Fruit fly (Drosophila melanogaster) whole organism, embryonic: ENCODE results near the gene Mvd.

Experiments used
- Bgb ChIP-seq: fragments of 200-800 bp; sonication (Bioruptor generic); IDR thresholded peaks from 2 replicates; pipeline ENCODE4 v1.3.6; 2022; ENCODE audit warnings: missing biosample characterization, missing genetic modification characterization; ENCODE audit not compliant: partially characterized antibody
- Eip74EF ChIP-seq, 2 experiments: fragments of 200-800 bp in 1 of 2; fragments of >200 bp in 1 of 2; sonication (Bioruptor generic) in 1 of 2; optimal IDR thresholded peaks; 2 replicates each; lab custom pipeline; 2017 to 2019; ENCODE audit warnings: missing biosample characterization in 2 of 2, missing genetic modification characterization in 2 of 2, mild to moderate bottlenecking in 1 of 2, moderate library complexity in 1 of 2
- H15 ChIP-seq: fragments of 200-800 bp; sonication (Bioruptor generic); IDR thresholded peaks from 3 replicates; pipeline ENCODE4 v1.3.6; 2022; ENCODE audit warnings: missing biosample characterization, missing genetic modification characterization
- disco-r ChIP-seq: fragments of 200-800 bp; sonication (Bioruptor generic); optimal IDR thresholded peaks from 2 replicates; lab custom pipeline; 2016; ENCODE audit warnings: missing biosample characterization, missing genetic modification characterization
- dmrt99B ChIP-seq: fragments of 200-800 bp; sonication (Bioruptor generic); optimal IDR thresholded peaks from 2 replicates; lab custom pipeline; 2018; ENCODE audit warnings: missing biosample characterization, mild to moderate bottlenecking, missing genetic modification characterization, moderate library complexity
- esg ChIP-seq: fragments of 200-800 bp; sonication (Bioruptor generic); conservative IDR thresholded peaks from 2 replicates; pipeline ENCODE4 v1.3.6; 2022; ENCODE audit warnings: missing biosample characterization, missing genetic modification characterization
- exex ChIP-seq: fragments of 200-800 bp; sonication (Bioruptor generic); optimal IDR thresholded peaks from 4 replicates; lab custom pipeline; 2018; ENCODE audit warnings: missing biosample characterization, mild to moderate bottlenecking, missing genetic modification characterization, moderate library complexity
- p53 ChIP-seq: fragments of 200-800 bp; sonication (Bioruptor generic); optimal IDR thresholded peaks from 2 replicates; lab custom pipeline; 2016; ENCODE audit warnings: missing biosample characterization, missing genetic modification characterization
- peb ChIP-seq: fragments of 200-800 bp; sonication (Bioruptor generic); IDR thresholded peaks from 2 replicates; pipeline ENCODE4 v1.3.6; 2022; ENCODE audit warnings: missing biosample characterization, missing genetic modification characterization
- usp ChIP-seq: fragments of >200 bp; optimal IDR thresholded peaks from 2 replicates; lab custom pipeline; 2017; ENCODE audit warnings: missing biosample characterization, missing genetic modification characterization

DNA sequence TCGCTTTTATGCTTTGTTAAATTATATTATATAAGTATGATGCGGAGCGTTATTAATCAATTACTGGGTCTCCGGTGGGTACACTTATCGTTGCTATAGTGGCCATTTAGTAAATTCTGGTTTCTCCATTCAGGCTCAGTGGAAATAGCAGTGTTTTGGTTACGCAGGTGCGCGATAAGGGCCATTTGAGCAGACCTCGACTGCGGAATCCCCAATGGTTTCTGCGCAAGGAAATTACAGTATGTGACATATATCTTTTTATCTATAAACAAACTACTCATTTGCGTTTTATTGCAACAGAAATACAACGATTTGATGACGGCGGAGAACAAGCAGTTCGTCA lies 12.3 kb downstream of the Mvd start:
- no peak for TF ChIP-seq peb (GFP tag; lab: Robert Waterston, UW)
- no peak for TF ChIP-seq p53 (GFP tag; lab: Kevin White, UChicago)
- TF ChIP-seq esg = no peak
- TF ChIP-seq dmrt99B (tag; lab: Kevin White, UChicago) = no peak
- no peak for TF ChIP-seq Bgb
- TF ChIP-seq Eip74EF (GFP tag; optimal IDR thresholded peaks at IDR 0.05; lab: Kevin White, UChicago) = no peak
- no peak for TF ChIP-seq H15
- no peak for TF ChIP-seq disco-r
- no peak for TF ChIP-seq usp (GFP tag; lab: Kevin White, UChicago)
- no peak for TF ChIP-seq exex
